Worm (Caenorhabditis elegans) whole organism, mixed stage, embryonic: Measurements from ENCODE around the gene fbxa-215.

Experiments
- M03D4.4 ChIP-seq: sonication (generic microtip); optimal IDR thresholded peaks from 2 replicates; lab custom pipeline; 2017; ENCODE audit warnings: mild to moderate bottlenecking, missing genetic modification characterization, missing compliant biosample characterization
- bed-3 ChIP-seq: fragments of 200-800 bp; sonication (Bioruptor generic); optimal IDR thresholded peaks from 3 replicates; lab custom pipeline; 2018; ENCODE audit warnings: mild to moderate bottlenecking, missing genetic modification characterization, moderate library complexity, missing compliant biosample characterization
- blmp-1 ChIP-seq: fragments of 150-350 bp; optimal IDR thresholded peaks from 2 replicates; lab custom pipeline; 2014; ENCODE audit warnings: missing biosample characterization, missing genetic modification characterization
- ceh-43 ChIP-seq: fragments of 200-800 bp; sonication (Bioruptor generic); optimal IDR thresholded peaks from 2 replicates; lab custom pipeline; 2018; ENCODE audit warnings: mild to moderate bottlenecking, missing genetic modification characterization, moderate library complexity, missing compliant biosample characterization
- ceh-83 ChIP-seq: fragments of 200-800 bp; sonication (Bioruptor generic); optimal IDR thresholded peaks from 2 replicates; lab custom pipeline; 2018; ENCODE audit warnings: mild to moderate bottlenecking, missing genetic modification characterization, missing compliant biosample characterization
- cnd-1 ChIP-seq: fragments of 200-800 bp; sonication (Bioruptor generic); optimal IDR thresholded peaks from 2 replicates; lab custom pipeline; 2018; ENCODE audit warnings: mild to moderate bottlenecking, missing genetic modification characterization, missing compliant biosample characterization
- elt-1 ChIP-seq: sonication (generic microtip); optimal IDR thresholded peaks from 2 replicates; lab custom pipeline; 2017; ENCODE audit warnings: missing genetic modification characterization, mild to moderate bottlenecking, missing compliant biosample characterization, antibody characterized with exemption, moderate library complexity, borderline replicate concordance; ENCODE audit not compliant: insufficient read depth
- elt-3 ChIP-seq: fragments of 150-350 bp; optimal IDR thresholded peaks from 2 replicates; lab custom pipeline; 2014; ENCODE audit warnings: missing biosample characterization, missing genetic modification characterization
- flh-1 ChIP-seq: fragments of 200-800 bp; sonication (Bioruptor generic); optimal IDR thresholded peaks from 2 replicates; lab custom pipeline; 2018; ENCODE audit warnings: mild to moderate bottlenecking, missing genetic modification characterization, moderate library complexity, missing compliant biosample characterization
- ham-2 ChIP-seq: fragments of 200-800 bp; sonication (Bioruptor generic); optimal IDR thresholded peaks from 2 replicates; lab custom pipeline; 2018; ENCODE audit warnings: mild to moderate bottlenecking, missing genetic modification characterization, missing compliant biosample characterization
- hlh-1 ChIP-seq: fragments of 150-350 bp; optimal IDR thresholded peaks from 2 replicates; lab custom pipeline; 2014; ENCODE audit warnings: missing biosample characterization, missing genetic modification reagents, missing genetic modification characterization
- lin-13 ChIP-seq: fragments of 150-350 bp; optimal IDR thresholded peaks from 2 replicates; lab custom pipeline; 2014; ENCODE audit warnings: missing biosample characterization, missing genetic modification characterization
- mab-5 ChIP-seq: fragments of 150-350 bp; optimal IDR thresholded peaks from 2 replicates; lab custom pipeline; 2014; ENCODE audit warnings: missing biosample characterization, missing genetic modification characterization
- mep-1 ChIP-seq: fragments of 150-350 bp; optimal IDR thresholded peaks from 2 replicates; lab custom pipeline; 2017; ENCODE audit warnings: missing biosample characterization, missing genetic modification reagents, missing genetic modification characterization, inconsistent platforms
- mls-2 ChIP-seq: sonication (generic microtip); optimal IDR thresholded peaks from 2 replicates; lab custom pipeline; 2016; ENCODE audit warnings: mild to moderate bottlenecking, missing genetic modification characterization, moderate library complexity, missing compliant biosample characterization
- nhr-12 ChIP-seq: fragments of 150-350 bp; optimal IDR thresholded peaks from 2 replicates; lab custom pipeline; 2014; ENCODE audit warnings: missing biosample characterization, missing genetic modification characterization
- nhr-2 ChIP-seq: fragments of 150-350 bp; optimal IDR thresholded peaks from 2 replicates; lab custom pipeline; 2014; ENCODE audit warnings: missing biosample characterization, missing genetic modification characterization
- nhr-237 ChIP-seq: fragments of 150-350 bp; optimal IDR thresholded peaks from 2 replicates; lab custom pipeline; 2014; ENCODE audit warnings: missing biosample characterization, missing genetic modification characterization
- nhr-28 ChIP-seq: fragments of 150-350 bp; optimal IDR thresholded peaks from 2 replicates; lab custom pipeline; 2014; ENCODE audit warnings: missing biosample characterization, missing genetic modification characterization
- nhr-76 ChIP-seq: sonication (generic microtip); optimal IDR thresholded peaks from 2 replicates; lab custom pipeline; 2017; ENCODE audit warnings: missing biosample characterization, missing genetic modification characterization
- pha-4 ChIP-seq: fragments of 150-350 bp; optimal IDR thresholded peaks from 2 replicates; lab custom pipeline; 2018; ENCODE audit warnings: missing biosample characterization, missing genetic modification reagents, missing genetic modification characterization
- sem-2 ChIP-seq: fragments of 200-800 bp; sonication (Bioruptor generic); optimal IDR thresholded peaks from 2 replicates; lab custom pipeline; 2018; ENCODE audit warnings: mild to moderate bottlenecking, missing genetic modification characterization, missing compliant biosample characterization
- snpc-4 ChIP-seq: fragments of 150-350 bp; optimal IDR thresholded peaks from 2 replicates; lab custom pipeline; 2014; ENCODE audit warnings: missing biosample characterization, missing genetic modification characterization
- sptf-1 ChIP-seq: sonication (generic microtip); optimal IDR thresholded peaks from 2 replicates; lab custom pipeline; 2017; ENCODE audit warnings: mild to moderate bottlenecking, missing genetic modification characterization, moderate library complexity, missing compliant biosample characterization
- unc-120 ChIP-seq: sonication (generic microtip); optimal IDR thresholded peaks from 2 replicates; lab custom pipeline; 2017; ENCODE audit warnings: missing genetic modification characterization, missing compliant biosample characterization; ENCODE audit not compliant: poor library complexity, severe bottlenecking
- unc-39 ChIP-seq: fragments of 150-350 bp; optimal IDR thresholded peaks from 2 replicates; lab custom pipeline; 2014; ENCODE audit warnings: missing biosample characterization, missing genetic modification characterization
- unc-62 ChIP-seq: fragments of 150-350 bp; optimal IDR thresholded peaks from 2 replicates; lab custom pipeline; 2014; ENCODE audit warnings: missing biosample characterization, missing genetic modification reagents, missing genetic modification characterization
- zip-8 ChIP-seq: fragments of 150-350 bp; optimal IDR thresholded peaks from 2 replicates; lab custom pipeline; 2014; ENCODE audit warnings: missing biosample characterization, missing genetic modification characterization
- ztf-11 ChIP-seq: fragments of 150-350 bp; optimal IDR thresholded peaks from 2 replicates; lab custom pipeline; 2014; ENCODE audit warnings: missing biosample characterization, missing genetic modification characterization

fbxa-215 gene

ce11 chrIV:13666849-13667430 is at the start of gene fbxa-215:
fbxa-215 (minus strand) TSS chrIV:13666909.
- no peak for TF ChIP-seq ceh-83 (GFP tag; lab: Kevin White, UChicago)
- no peak for TF ChIP-seq sem-2 (GFP tag; lab: Kevin White, UChicago)
- no peak for TF ChIP-seq unc-120 (tag; lab: Kevin White, UChicago)
- no peak for TF ChIP-seq unc-62 (GFP tag; lab: Kevin White, UChicago)
- no peak for TF ChIP-seq sptf-1
- TF ChIP-seq lin-13, result no peak
- no peak for TF ChIP-seq mep-1 (tag; lab: Kevin White, UChicago)
- TF ChIP-seq elt-1 (tag; lab: Kevin White, UChicago), result no peak
- no peak for TF ChIP-seq mab-5
- TF ChIP-seq M03D4.4 (tag; lab: Kevin White, UChicago), result no peak
- TF ChIP-seq hlh-1 (tag; lab: Kevin White, UChicago), result no peak
- no peak for TF ChIP-seq ceh-43 (GFP tag; lab: Kevin White, UChicago)
- no peak for TF ChIP-seq flh-1 (GFP tag; lab: Kevin White, UChicago)
- no peak for TF ChIP-seq zip-8 (tag; lab: Kevin White, UChicago)
- TF ChIP-seq elt-3 (tag; lab: Kevin White, UChicago), result no peak
- TF ChIP-seq nhr-12, result no peak

ce11 chrIV:13716279-13716678 is 49.6 kb upstream of the fbxa-215 start, which contains the start of gene C47A4.1:
C47A4.1 (minus strand) TSS chrIV:13716379.
- TF ChIP-seq blmp-1 (no peak), pha-4 (no peak), nhr-28 (tag; lab: Kevin White, UChicago) (no peak), mep-1 (tag; lab: Kevin White, UChicago) (no peak), unc-39 (tag; lab: Kevin White, UChicago) (no peak), ztf-11 (tag; lab: Kevin White, UChicago) (no peak), elt-3 (tag; lab: Kevin White, UChicago) (no peak)

DNA sequence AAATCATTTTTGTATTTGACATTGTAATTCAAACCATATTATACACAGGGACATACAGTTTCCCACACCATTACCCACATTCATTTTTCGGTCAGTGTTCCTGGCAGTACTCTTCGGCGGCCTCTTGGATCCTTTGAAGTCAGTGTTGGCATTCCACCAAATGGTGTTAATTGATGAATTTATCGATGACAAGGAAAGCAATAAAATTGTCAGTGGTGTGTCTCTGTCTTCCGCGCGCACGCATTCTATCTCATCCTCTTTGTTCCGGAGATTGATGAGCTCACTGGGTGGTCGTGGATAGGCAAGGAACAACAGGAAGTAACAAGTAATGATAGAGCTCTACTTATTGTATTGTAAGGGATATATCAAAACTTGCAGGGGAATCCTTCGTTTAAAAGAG is 43.7 kb upstream of the fbxa-215 start:
- no peak for TF ChIP-seq mep-1 (tag; lab: Kevin White, UChicago)
- TF ChIP-seq ham-2, result no peak
- no peak for TF ChIP-seq blmp-1
- TF ChIP-seq unc-62 (GFP tag; lab: Kevin White, UChicago), result peak; percentile 92
- TF ChIP-seq hlh-1 (tag; lab: Kevin White, UChicago), result peak; percentile 47

- TF ChIP-seq sem-2 (GFP tag; lab: Kevin White, UChicago) (no peak), nhr-237 (tag; lab: Kevin White, UChicago) (no peak), ceh-43 (GFP tag; lab: Kevin White, UChicago) (no peak), hlh-1 (tag; lab: Kevin White, UChicago) (no peak), nhr-28 (tag; lab: Kevin White, UChicago) (no peak), ztf-11 (tag; lab: Kevin White, UChicago) (no peak), mep-1 (tag; lab: Kevin White, UChicago) (no peak), lin-13 (no peak), flh-1 (GFP tag; lab: Kevin White, UChicago) (no peak)
Measured at ce11 chrIV:13709069-13709640, 42.4 kb upstream of the fbxa-215 start.

- TF ChIP-seq flh-1 (GFP tag; lab: Kevin White, UChicago), result no peak
- no peak for TF ChIP-seq mab-5
- peak; percentile 36 for TF ChIP-seq nhr-2 (tag; lab: Kevin White, UChicago)
- TF ChIP-seq mls-2 (tag; lab: Kevin White, UChicago), result no peak
- TF ChIP-seq zip-8 (tag; lab: Kevin White, UChicago), result no peak
- TF ChIP-seq elt-3 (tag; lab: Kevin White, UChicago), result no peak
- TF ChIP-seq nhr-237 (tag; lab: Kevin White, UChicago), result no peak
- TF ChIP-seq nhr-28 (tag; lab: Kevin White, UChicago), result no peak
- TF ChIP-seq ceh-43 (GFP tag; lab: Kevin White, UChicago), result no peak
- no peak for TF ChIP-seq snpc-4 (tag; lab: Kevin White, UChicago)
- TF ChIP-seq pha-4, result no peak
- TF ChIP-seq unc-62 (GFP tag; lab: Kevin White, UChicago), result peak; percentile 65
- TF ChIP-seq nhr-76 (tag; lab: Kevin White, UChicago), result no peak
- TF ChIP-seq cnd-1 (tag; lab: Kevin White, UChicago), result no peak
- TF ChIP-seq bed-3 (GFP tag; lab: Kevin White, UChicago), result no peak
Measured at ce11 chrIV:13707894-13708293, 41.2 kb upstream of the fbxa-215 start.
